Worm (Caenorhabditis elegans) whole organism, L4 larva: Measurements from ENCODE around the gene srbc-39.

ENCODE experiments used
- Y105C5A.15 ChIP-seq: fragments of 200-800 bp; sonication (Bioruptor generic); IDR thresholded peaks from 2 replicates; pipeline ENCODE4 v1.3.6; 2022; ENCODE audit warnings: missing genetic modification characterization, missing compliant biosample characterization
- Y48G9A.11 ChIP-seq: fragments of 200-800 bp; sonication (Bioruptor generic); IDR thresholded peaks from 2 replicates; pipeline ENCODE4 v1.3.6; 2022; ENCODE audit warnings: missing genetic modification reagents, missing genetic modification characterization, missing compliant biosample characterization
- Y5F2A.4 ChIP-seq: fragments of 200-800 bp; sonication (Bioruptor generic); optimal IDR thresholded peaks from 2 replicates; lab custom pipeline; 2018; ENCODE audit warnings: mild to moderate bottlenecking, missing genetic modification characterization, missing compliant biosample characterization
- Y75B8A.6 ChIP-seq: fragments of 200-800 bp; sonication (Bioruptor generic); IDR thresholded peaks from 2 replicates; pipeline ENCODE4 v1.3.6; 2022; ENCODE audit warnings: missing genetic modification reagents, missing genetic modification characterization, missing compliant biosample characterization
- ZK546.5 ChIP-seq, 2 experiments: sonication (generic microtip); optimal IDR thresholded peaks; 2 replicates each; lab custom pipeline; 2017; ENCODE audit warnings: missing biosample characterization in 2 of 2, missing genetic modification characterization in 2 of 2
- arid-1 ChIP-seq: fragments of 200-800 bp; sonication (Bioruptor generic); conservative IDR thresholded peaks from 2 replicates; pipeline ENCODE4 v1.3.6; 2022; ENCODE audit warnings: missing genetic modification reagents, missing genetic modification characterization, missing compliant biosample characterization
- attf-4 ChIP-seq: sonication (generic microtip); optimal IDR thresholded peaks from 3 replicates; lab custom pipeline; 2017; ENCODE audit warnings: missing biosample characterization, missing genetic modification characterization
- ceh-32 ChIP-seq: sonication (generic microtip); optimal IDR thresholded peaks from 2 replicates; lab custom pipeline; 2016; ENCODE audit warnings: mild to moderate bottlenecking, missing genetic modification characterization, missing compliant biosample characterization; ENCODE audit not compliant: poor library complexity
- ces-1 ChIP-seq: fragments of 150-350 bp; sonication (generic microtip); optimal IDR thresholded peaks from 4 replicates; lab custom pipeline; 2014; ENCODE audit warnings: missing biosample characterization, missing genetic modification reagents, missing genetic modification characterization
- daf-12 ChIP-seq: fragments of 150-350 bp; optimal IDR thresholded peaks from 2 replicates; lab custom pipeline; 2014; ENCODE audit warnings: missing biosample characterization, missing genetic modification reagents, missing genetic modification characterization
- daf-16 ChIP-seq, 3 experiments: sonication (generic microtip); optimal IDR thresholded peaks; 2 replicates each; lab custom pipeline; 2016 to 2017; ENCODE audit warnings: missing genetic modification characterization in 3 of 3, missing genetic modification reagents in 3 of 3, mild to moderate bottlenecking in 2 of 3, missing compliant biosample characterization in 2 of 3, missing biosample characterization in 1 of 3, moderate library complexity in 1 of 3
- daf-19 ChIP-seq: fragments of 200-800 bp; sonication (Bioruptor generic); conservative IDR thresholded peaks from 2 replicates; pipeline ENCODE4 v1.3.6; 2022; ENCODE audit warnings: missing genetic modification characterization, missing compliant biosample characterization
- daf-8 ChIP-seq: fragments of 200-800 bp; sonication (Bioruptor generic); IDR thresholded peaks from 2 replicates; pipeline ENCODE4 v1.3.6; 2022; ENCODE audit warnings: missing genetic modification characterization, missing compliant biosample characterization
- dmd-6 ChIP-seq: fragments of 200-800 bp; sonication (Bioruptor generic); IDR thresholded peaks from 2 replicates; pipeline ENCODE4 v1.3.6; 2022; ENCODE audit warnings: missing genetic modification reagents, missing genetic modification characterization, missing compliant biosample characterization
- dmd-8 ChIP-seq: fragments of 200-800 bp; sonication (Bioruptor generic); IDR thresholded peaks from 2 replicates; pipeline ENCODE4 v1.3.6; 2022; ENCODE audit warnings: missing genetic modification characterization, missing compliant biosample characterization
- duxl-1 ChIP-seq: sonication (generic microtip); optimal IDR thresholded peaks from 2 replicates; lab custom pipeline; 2016; ENCODE audit warnings: mild to moderate bottlenecking, missing genetic modification characterization, moderate library complexity, missing compliant biosample characterization; ENCODE audit not compliant: poor library complexity
- egl-27 ChIP-seq: sonication (generic microtip); optimal IDR thresholded peaks from 3 replicates; lab custom pipeline; 2017; ENCODE audit warnings: missing biosample characterization, missing genetic modification reagents, missing genetic modification characterization
- egl-43 ChIP-seq: fragments of 200-800 bp; sonication (Bioruptor generic); IDR thresholded peaks from 2 replicates; pipeline ENCODE4 v1.3.6; 2022; ENCODE audit warnings: missing genetic modification reagents, missing genetic modification characterization, missing compliant biosample characterization
- fos-1 ChIP-seq: fragments of 150-350 bp; optimal IDR thresholded peaks from 2 replicates; lab custom pipeline; 2014; ENCODE audit warnings: missing biosample characterization, missing genetic modification characterization
- gei-8 ChIP-seq: fragments of 200-800 bp; sonication (Bioruptor generic); optimal IDR thresholded peaks from 2 replicates; lab custom pipeline; 2018; ENCODE audit warnings: mild to moderate bottlenecking, missing genetic modification characterization, missing compliant biosample characterization
- hlh-11 ChIP-seq: fragments of 200-800 bp; sonication (Bioruptor generic); optimal IDR thresholded peaks from 2 replicates; lab custom pipeline; 2018; ENCODE audit warnings: mild to moderate bottlenecking, missing genetic modification characterization, missing compliant biosample characterization
- jun-1 ChIP-seq: fragments of 150-350 bp; optimal IDR thresholded peaks from 2 replicates; lab custom pipeline; 2014; ENCODE audit warnings: missing biosample characterization, missing genetic modification reagents, missing genetic modification characterization
- lin-15B ChIP-seq: fragments of 150-350 bp; sonication (generic microtip); optimal IDR thresholded peaks from 3 replicates; lab custom pipeline; 2014; ENCODE audit warnings: missing biosample characterization, missing genetic modification characterization
- lin-29 ChIP-seq: fragments of 200-800 bp; sonication (Bioruptor generic); IDR thresholded peaks from 2 replicates; pipeline ENCODE4 v1.3.6; 2022; ENCODE audit warnings: missing genetic modification reagents, missing genetic modification characterization, missing compliant biosample characterization
- lin-39 ChIP-seq: fragments of 150-350 bp; optimal IDR thresholded peaks from 2 replicates; lab custom pipeline; 2014; ENCODE audit warnings: missing biosample characterization, missing genetic modification reagents, missing genetic modification characterization
- lir-3 ChIP-seq: sonication (generic microtip); optimal IDR thresholded peaks from 2 replicates; lab custom pipeline; 2016; ENCODE audit warnings: mild to moderate bottlenecking, missing genetic modification characterization, missing compliant biosample characterization
- madf-9 ChIP-seq: fragments of 200-800 bp; sonication (Bioruptor generic); conservative IDR thresholded peaks from 2 replicates; pipeline ENCODE4 v1.3.6; 2022; ENCODE audit warnings: missing genetic modification reagents, missing genetic modification characterization, missing compliant biosample characterization
- mdl-1 ChIP-seq, 2 experiments: fragments of 150-350 bp in 1 of 2; sonication (generic microtip) in 1 of 2; optimal IDR thresholded peaks; 2 replicates each; lab custom pipeline; 2014 to 2017; ENCODE audit warnings: missing biosample characterization in 2 of 2, missing genetic modification characterization in 2 of 2
- mxl-3 ChIP-seq: fragments of 200-800 bp; sonication (Bioruptor generic); optimal IDR thresholded peaks from 2 replicates; lab custom pipeline; 2018; ENCODE audit warnings: mild to moderate bottlenecking, missing genetic modification characterization, missing compliant biosample characterization
- nhr-111 ChIP-seq: fragments of 200-800 bp; sonication (Bioruptor generic); optimal IDR thresholded peaks from 2 replicates; lab custom pipeline; 2018; ENCODE audit warnings: mild to moderate bottlenecking, missing genetic modification characterization, missing compliant biosample characterization
- nhr-237 ChIP-seq: sonication (generic microtip); optimal IDR thresholded peaks from 2 replicates; lab custom pipeline; 2017; ENCODE audit warnings: missing biosample characterization, missing genetic modification characterization
- nhr-77 ChIP-seq: fragments of 150-350 bp; optimal IDR thresholded peaks from 2 replicates; lab custom pipeline; 2014; ENCODE audit warnings: missing biosample characterization, missing genetic modification characterization
- pha-4 ChIP-seq, 2 experiments: fragments of 150-350 bp in 1 of 2; fragments of 200-800 bp in 1 of 2; sonication (Bioruptor generic) in 1 of 2; IDR thresholded peaks in 1 of 2; optimal IDR thresholded peaks in 1 of 2; 2 replicates each; pipeline versions ENCODE4 v1.3.6 to Lab custom; 2014 to 2022; ENCODE audit warnings: missing genetic modification characterization in 2 of 2, missing genetic modification reagents in 2 of 2, missing biosample characterization in 1 of 2, missing compliant biosample characterization in 1 of 2
- sdz-12 ChIP-seq: fragments of 200-800 bp; sonication (Bioruptor generic); optimal IDR thresholded peaks from 2 replicates; lab custom pipeline; 2018; ENCODE audit warnings: mild to moderate bottlenecking, missing genetic modification characterization, missing compliant biosample characterization
- snpc-4 ChIP-seq: fragments of 150-350 bp; optimal IDR thresholded peaks from 2 replicates; lab custom pipeline; 2014; ENCODE audit warnings: missing biosample characterization, missing genetic modification characterization
- spr-1 ChIP-seq: sonication (generic microtip); optimal IDR thresholded peaks from 2 replicates; lab custom pipeline; 2016; ENCODE audit warnings: mild to moderate bottlenecking, missing genetic modification characterization, missing compliant biosample characterization
- spr-3 ChIP-seq: fragments of 200-800 bp; sonication (Bioruptor generic); optimal IDR thresholded peaks from 2 replicates; lab custom pipeline; 2018; ENCODE audit warnings: mild to moderate bottlenecking, missing genetic modification characterization, missing compliant biosample characterization
- tra-1 ChIP-seq: fragments of 200-800 bp; sonication (Bioruptor generic); IDR thresholded peaks from 2 replicates; pipeline ENCODE4 v1.3.6; 2022; ENCODE audit warnings: missing genetic modification reagents, missing genetic modification characterization, missing compliant biosample characterization
- unc-39 ChIP-seq: sonication (generic microtip); optimal IDR thresholded peaks from 2 replicates; lab custom pipeline; 2017; ENCODE audit warnings: missing biosample characterization, missing genetic modification characterization
- zag-1 ChIP-seq: fragments of 150-350 bp; optimal IDR thresholded peaks from 2 replicates; lab custom pipeline; 2014; ENCODE audit warnings: missing biosample characterization, missing genetic modification characterization
- zfp-3 ChIP-seq: fragments of 200-800 bp; sonication (Bioruptor generic); conservative IDR thresholded peaks from 2 replicates; pipeline ENCODE4 v1.3.6; 2022; ENCODE audit warnings: missing genetic modification reagents, missing genetic modification characterization, missing compliant biosample characterization
- zip-2 ChIP-seq: fragments of 150-350 bp; optimal IDR thresholded peaks from 2 replicates; lab custom pipeline; 2014; ENCODE audit warnings: missing biosample characterization, missing genetic modification characterization
- ztf-11 ChIP-seq: fragments of 150-350 bp; optimal IDR thresholded peaks from 2 replicates; lab custom pipeline; 2014; ENCODE audit warnings: missing biosample characterization, missing genetic modification characterization

Gene srbc-39

ce11 chrV:727484-728351, 18.8 kb downstream of the srbc-39 start, which contains the start of the genes icl-1 and srh-2 (continued):
- TF ChIP-seq Y48G9A.11 (GFP tag; lab: Robert Waterston, UW), result no peak
- no peak for TF ChIP-seq madf-9 (GFP tag; lab: Robert Waterston, UW)
- TF ChIP-seq daf-16 (GFP tag; optimal IDR thresholded peaks at IDR 0.05; lab: Kevin White, UChicago), result peak; percentile 50 to 83
- peak; percentile 97 for TF ChIP-seq daf-16 (tag; optimal IDR thresholded peaks at IDR 0.05; lab: Kevin White, UChicago)
- TF ChIP-seq ces-1 (GFP tag; lab: Kevin White, UChicago), result no peak
- no peak for TF ChIP-seq mxl-3
- no peak; the same call in 1 of the 2 replicates for TF ChIP-seq Y75B8A.6 (GFP tag; lab: Robert Waterston, UW)
- TF ChIP-seq lin-15B (tag; lab: Kevin White, UChicago), result no peak
- peak; percentile 43; the same call in 1 of the 2 replicates for TF ChIP-seq pha-4 (GFP tag; IDR thresholded peaks at IDR 0.05; lab: Robert Waterston, UW)
- no peak for TF ChIP-seq pha-4 (tag; optimal IDR thresholded peaks at IDR 0.05; lab: Kevin White, UChicago)
- no peak for TF ChIP-seq daf-8 (GFP tag; lab: Robert Waterston, UW)
- no peak for TF ChIP-seq snpc-4
- TF ChIP-seq duxl-1 (tag; lab: Kevin White, UChicago), result peak; percentile 65
- peak; percentile 65 for TF ChIP-seq Y5F2A.4 (GFP tag; lab: Kevin White, UChicago)
- no peak; the same call in 1 of the 2 replicates for TF ChIP-seq dmd-8
- no peak; the same call in 1 of the 2 replicates for TF ChIP-seq tra-1 (GFP tag; lab: Robert Waterston, UW)
- peak; percentile 38; the same call in 1 of the 2 replicates for TF ChIP-seq lin-29 (GFP tag; lab: Robert Waterston, UW)

ce11 chrV:728822-729493, 20.1 kb downstream of the srbc-39 start:
- TF ChIP-seq attf-4 (tag; lab: Kevin White, UChicago), result no peak
- 0 out of 2 replicates have a peak, but pooled peaks have one; percentile 10 for TF ChIP-seq Y48G9A.11 (GFP tag; lab: Robert Waterston, UW)
- no peak for TF ChIP-seq lin-15B (tag; lab: Kevin White, UChicago)
- no peak for TF ChIP-seq daf-8 (GFP tag; lab: Robert Waterston, UW)
- no peak for TF ChIP-seq lin-39 (tag; lab: Kevin White, UChicago)
- no peak for TF ChIP-seq daf-19 (GFP tag; lab: Robert Waterston, UW)
- TF ChIP-seq daf-12 (tag; lab: Kevin White, UChicago), result no peak
- no peak for TF ChIP-seq zag-1 (tag; lab: Kevin White, UChicago)
- no peak for TF ChIP-seq jun-1 (tag; lab: Kevin White, UChicago)
- no peak for TF ChIP-seq fos-1
- no peak for TF ChIP-seq gei-8 (GFP tag; lab: Kevin White, UChicago)
- TF ChIP-seq mxl-3, result peak; percentile 59
- peak; percentile 15 for TF ChIP-seq zip-2 (tag; lab: Kevin White, UChicago)
- no peak for TF ChIP-seq snpc-4
- TF ChIP-seq ceh-32 (tag; lab: Kevin White, UChicago), result no peak
- 0 out of 2 replicates have a peak, but pooled peaks have one; percentile 14 for TF ChIP-seq pha-4 (GFP tag; IDR thresholded peaks at IDR 0.05; lab: Robert Waterston, UW)
- TF ChIP-seq pha-4 (tag; optimal IDR thresholded peaks at IDR 0.05; lab: Kevin White, UChicago), result no peak
- no peak for TF ChIP-seq ZK546.5 (tag; optimal IDR thresholded peaks at IDR 0.05; lab: Kevin White, UChicago)
- no peak for TF ChIP-seq arid-1 (GFP tag; lab: Robert Waterston, UW)
- TF ChIP-seq spr-1 (tag; lab: Kevin White, UChicago), result peak; percentile 57
- TF ChIP-seq mdl-1 (tag; optimal IDR thresholded peaks at IDR 0.05; lab: Kevin White, UChicago), result peak; percentile 26 to 81
- no peak for TF ChIP-seq egl-27
- TF ChIP-seq nhr-77 (tag; lab: Kevin White, UChicago), result peak; percentile 64
- TF ChIP-seq egl-43, result 0 out of 2 replicates have a peak, but pooled peaks have one; percentile 4
- TF ChIP-seq hlh-11 (tag; lab: Kevin White, UChicago), result peak; percentile 94
- TF ChIP-seq lir-3, result no peak
- TF ChIP-seq duxl-1 (tag; lab: Kevin White, UChicago), result no peak
- TF ChIP-seq unc-39 (tag; lab: Kevin White, UChicago), result no peak
- TF ChIP-seq tra-1 (GFP tag; lab: Robert Waterston, UW), result no peak
- TF ChIP-seq ztf-11, result no peak
- no peak for TF ChIP-seq nhr-237 (tag; lab: Kevin White, UChicago)
- 0 out of 2 replicates have a peak, but pooled peaks have one; percentile 23 for TF ChIP-seq zfp-3
- TF ChIP-seq nhr-111 (GFP tag; lab: Kevin White, UChicago), result peak; percentile 47
- TF ChIP-seq dmd-6 (GFP tag; lab: Robert Waterston, UW), result peak; percentile 13; the same call in 1 of the 2 replicates
- TF ChIP-seq spr-3 (GFP tag; lab: Kevin White, UChicago), result no peak
- TF ChIP-seq Y105C5A.15 (GFP tag; lab: Robert Waterston, UW), result 0 out of 2 replicates have a peak, but pooled peaks have one; percentile 28
- TF ChIP-seq sdz-12 (GFP tag; lab: Kevin White, UChicago), result no peak
